Fruit fly (Drosophila melanogaster) whole organism, embryonic: ENCODE results near the gene Tsp29Fb.

Experiments
- Atf-2 ChIP-seq: fragments of 200-800 bp; sonication (Bioruptor generic); optimal IDR thresholded peaks from 2 replicates; lab custom pipeline; 2016; ENCODE audit warnings: missing biosample characterization, missing genetic modification characterization
- Bdp1 ChIP-seq: fragments of 200-800 bp; sonication (Bioruptor generic); optimal IDR thresholded peaks from 3 replicates; lab custom pipeline; 2016; ENCODE audit warnings: missing biosample characterization, missing genetic modification characterization
- CG11398 ChIP-seq: fragments of 200-800 bp; sonication (Bioruptor generic); optimal IDR thresholded peaks from 2 replicates; lab custom pipeline; 2016; ENCODE audit warnings: missing biosample characterization, missing genetic modification characterization
- CG11560 ChIP-seq: fragments of 200-800 bp; sonication (Bioruptor generic); IDR thresholded peaks from 3 replicates; pipeline ENCODE4 v1.3.6; 2022; ENCODE audit warnings: missing biosample characterization, missing genetic modification characterization
- CG11695 ChIP-seq: fragments of 200-800 bp; sonication (Bioruptor generic); IDR thresholded peaks from 3 replicates; pipeline ENCODE4 v1.3.6; 2022; ENCODE audit warnings: missing biosample characterization, missing genetic modification characterization
- CG12299 ChIP-seq: fragments of 200-800 bp; sonication (Bioruptor generic); optimal IDR thresholded peaks from 2 replicates; lab custom pipeline; 2018; ENCODE audit warnings: missing biosample characterization, mild to moderate bottlenecking, missing genetic modification characterization
- CG13775 ChIP-seq: fragments of 200-800 bp; sonication (Bioruptor generic); optimal IDR thresholded peaks from 3 replicates; lab custom pipeline; 2017; ENCODE audit warnings: missing biosample characterization, mild to moderate bottlenecking, missing genetic modification characterization
- CG16813 ChIP-seq: fragments of 200-800 bp; sonication (Bioruptor generic); IDR thresholded peaks from 3 replicates; pipeline ENCODE4 v1.3.6; 2022; ENCODE audit warnings: missing biosample characterization, missing genetic modification characterization; ENCODE audit not compliant: partially characterized antibody
- CG16815 ChIP-seq: fragments of 200-800 bp; sonication (Bioruptor generic); optimal IDR thresholded peaks from 3 replicates; lab custom pipeline; 2017; ENCODE audit warnings: missing biosample characterization, mild to moderate bottlenecking, missing genetic modification characterization
- CG17359 ChIP-seq: fragments of 200-800 bp; sonication (Bioruptor generic); optimal IDR thresholded peaks from 3 replicates; lab custom pipeline; 2018; ENCODE audit warnings: missing biosample characterization, mild to moderate bottlenecking, missing genetic modification characterization, moderate library complexity
- CG17829 ChIP-seq: fragments of 200-800 bp; optimal IDR thresholded peaks from 2 replicates; lab custom pipeline; 2019; ENCODE audit warnings: missing biosample characterization, mild to moderate bottlenecking, missing genetic modification characterization, moderate library complexity
- CG5953 ChIP-seq: fragments of 200-800 bp; sonication (Bioruptor generic); IDR thresholded peaks from 2 replicates; pipeline ENCODE4 v1.3.6; 2022; ENCODE audit warnings: missing biosample characterization, missing genetic modification characterization
- CG8765 ChIP-seq: fragments of 200-800 bp; sonication (Bioruptor generic); IDR thresholded peaks from 2 replicates; pipeline ENCODE4 v1.3.6; 2022; ENCODE audit warnings: missing biosample characterization, missing genetic modification characterization
- CG9876 ChIP-seq: fragments of 200-800 bp; sonication (Bioruptor generic); optimal IDR thresholded peaks from 2 replicates; lab custom pipeline; 2016; ENCODE audit warnings: missing biosample characterization, missing genetic modification characterization
- CG9932 ChIP-seq: fragments of 200-800 bp; sonication (Bioruptor generic); IDR thresholded peaks from 2 replicates; pipeline ENCODE4 v1.3.6; 2022; ENCODE audit warnings: missing biosample characterization, missing genetic modification characterization
- CTCF ChIP-seq: fragments of 200-800 bp; sonication (Bioruptor generic); optimal IDR thresholded peaks from 2 replicates; lab custom pipeline; 2017; ENCODE audit warnings: missing biosample characterization, mild to moderate bottlenecking, missing genetic modification characterization, moderate library complexity
- Dll ChIP-seq: fragments of 200-800 bp; sonication (Bioruptor generic); IDR thresholded peaks from 4 replicates; pipeline ENCODE4 v1.3.6; 2022; ENCODE audit warnings: missing biosample characterization, missing genetic modification characterization; ENCODE audit not compliant: partially characterized antibody
- Doc3 ChIP-seq: fragments of 200-800 bp; sonication (Bioruptor generic); IDR thresholded peaks from 3 replicates; pipeline ENCODE4 v1.3.6; 2022; ENCODE audit warnings: missing biosample characterization, missing genetic modification characterization; ENCODE audit not compliant: partially characterized antibody
- Dp ChIP-seq: fragments of 200-800 bp; sonication (Bioruptor generic); optimal IDR thresholded peaks from 2 replicates; lab custom pipeline; 2018; ENCODE audit warnings: missing biosample characterization, mild to moderate bottlenecking, missing genetic modification characterization, moderate library complexity
- Elba2 ChIP-seq: fragments of 200-800 bp; sonication (Bioruptor generic); optimal IDR thresholded peaks from 3 replicates; lab custom pipeline; 2016; ENCODE audit warnings: missing biosample characterization, missing genetic modification characterization
- GATAe ChIP-seq: fragments of 200-800 bp; sonication (Bioruptor generic); conservative IDR thresholded peaks from 2 replicates; pipeline ENCODE4 v1.3.6; 2022; ENCODE audit warnings: missing biosample characterization, missing genetic modification characterization
- Gsc ChIP-seq: fragments of 200-800 bp; sonication (Bioruptor generic); IDR thresholded peaks from 2 replicates; pipeline ENCODE4 v1.3.6; 2022; ENCODE audit warnings: missing biosample characterization, missing genetic modification characterization
- Hsf ChIP-seq: fragments of 200-800 bp; sonication (Bioruptor generic); optimal IDR thresholded peaks from 3 replicates; lab custom pipeline; 2016; ENCODE audit warnings: missing biosample characterization, missing genetic modification characterization
- Lhr ChIP-seq: fragments of 200-800 bp; sonication (Bioruptor generic); optimal IDR thresholded peaks from 3 replicates; lab custom pipeline; 2017; ENCODE audit warnings: mild to moderate bottlenecking, missing biosample characterization, missing genetic modification reagents, missing genetic modification characterization
- MTF-1 ChIP-seq: fragments of 200-800 bp; sonication (Bioruptor generic); optimal IDR thresholded peaks from 2 replicates; lab custom pipeline; 2018; ENCODE audit warnings: missing biosample characterization, mild to moderate bottlenecking, missing genetic modification characterization, borderline replicate concordance
- Nf-YA ChIP-seq: fragments of 200-800 bp; sonication (Bioruptor generic); IDR thresholded peaks from 2 replicates; pipeline ENCODE4 v1.3.6; 2022; ENCODE audit warnings: missing biosample characterization, missing genetic modification characterization
- Nf-YC ChIP-seq: fragments of 200-800 bp; optimal IDR thresholded peaks from 3 replicates; lab custom pipeline; 2019; ENCODE audit warnings: missing biosample characterization, mild to moderate bottlenecking, missing genetic modification characterization, moderate library complexity
- Optix ChIP-seq: fragments of 200-800 bp; sonication (Bioruptor generic); IDR thresholded peaks from 3 replicates; pipeline ENCODE4 v1.3.6; 2022; ENCODE audit warnings: missing biosample characterization, missing genetic modification characterization
- PHDP ChIP-seq: fragments of 200-800 bp; sonication (Bioruptor generic); optimal IDR thresholded peaks from 3 replicates; lab custom pipeline; 2018; ENCODE audit warnings: missing biosample characterization, mild to moderate bottlenecking, missing genetic modification characterization, moderate library complexity
- Poxn ChIP-seq: fragments of 200-800 bp; sonication (Bioruptor generic); IDR thresholded peaks from 2 replicates; pipeline ENCODE4 v1.3.6; 2022; ENCODE audit warnings: missing biosample characterization, missing genetic modification characterization
- Sry-β ChIP-seq: fragments of 200-800 bp; sonication (Bioruptor generic); optimal IDR thresholded peaks from 2 replicates; lab custom pipeline; 2018; ENCODE audit warnings: missing biosample characterization, mild to moderate bottlenecking, missing genetic modification characterization, moderate library complexity
- Ssrp ChIP-seq: fragments of 200-800 bp; sonication (Bioruptor generic); optimal IDR thresholded peaks from 2 replicates; lab custom pipeline; 2018; ENCODE audit warnings: missing biosample characterization, mild to moderate bottlenecking, missing genetic modification characterization, moderate library complexity
- Tbp ChIP-seq: fragments of >200 bp; optimal IDR thresholded peaks from 2 replicates; lab custom pipeline; 2018; ENCODE audit warnings: missing biosample characterization, missing genetic modification characterization
- Trl ChIP-seq, 3 experiments: fragments of >200 bp in 2 of 3; fragments of 200-800 bp in 1 of 3; sonication (Bioruptor generic) in 1 of 3; optimal IDR thresholded peaks; 2 replicates in 1 of 3; 3 replicates in 2 of 3; lab custom pipeline; 2016 to 2017; ENCODE audit warnings: missing biosample characterization in 1 of 3, missing genetic modification characterization in 1 of 3
- abd-A ChIP-seq: fragments of 200-800 bp; sonication (Bioruptor generic); optimal IDR thresholded peaks from 3 replicates; lab custom pipeline; 2019; ENCODE audit warnings: missing biosample characterization, mild to moderate bottlenecking, missing genetic modification characterization, moderate library complexity
- cad ChIP-seq: fragments of >200 bp; optimal IDR thresholded peaks from 2 replicates; lab custom pipeline; 2017; ENCODE audit warnings: missing biosample characterization, missing genetic modification characterization
- dan ChIP-seq: fragments of 200-800 bp; sonication (Bioruptor generic); IDR thresholded peaks from 2 replicates; pipeline ENCODE4 v1.3.6; 2022; ENCODE audit warnings: missing biosample characterization, missing genetic modification characterization
- dmrt99B ChIP-seq: fragments of 200-800 bp; sonication (Bioruptor generic); optimal IDR thresholded peaks from 2 replicates; lab custom pipeline; 2018; ENCODE audit warnings: missing biosample characterization, mild to moderate bottlenecking, missing genetic modification characterization, moderate library complexity
- fd102C ChIP-seq: fragments of 200-800 bp; sonication (Bioruptor generic); optimal IDR thresholded peaks from 2 replicates; lab custom pipeline; 2018; ENCODE audit warnings: missing biosample characterization, mild to moderate bottlenecking, missing genetic modification characterization, moderate library complexity
- fd3F ChIP-seq: fragments of 200-800 bp; sonication (Bioruptor generic); optimal IDR thresholded peaks from 2 replicates; lab custom pipeline; 2018; ENCODE audit warnings: missing biosample characterization, mild to moderate bottlenecking, missing genetic modification characterization, moderate library complexity
- gro ChIP-seq: fragments of 200-800 bp; sonication (Bioruptor generic); optimal IDR thresholded peaks from 2 replicates; lab custom pipeline; 2016; ENCODE audit warnings: missing biosample characterization, missing genetic modification characterization
- ind ChIP-seq: fragments of 200-800 bp; sonication (Bioruptor generic); optimal IDR thresholded peaks from 3 replicates; lab custom pipeline; 2016; ENCODE audit warnings: missing biosample characterization, missing genetic modification characterization
- pnt ChIP-seq: fragments of 200-800 bp; sonication (Bioruptor generic); optimal IDR thresholded peaks from 3 replicates; lab custom pipeline; 2016; ENCODE audit warnings: missing biosample characterization, missing genetic modification characterization
- sc ChIP-seq, 3 experiments: fragments of >200 bp in 2 of 3; fragments of 200-800 bp in 1 of 3; sonication (Bioruptor generic) in 1 of 3; optimal IDR thresholded peaks; 2 replicates in 2 of 3; 3 replicates in 1 of 3; lab custom pipeline; 2017; ENCODE audit warnings: mild to moderate bottlenecking in 1 of 3, missing biosample characterization in 1 of 3, missing genetic modification characterization in 1 of 3, missing genetic modification reagents in 1 of 3
- sens ChIP-seq: fragments of 200-800 bp; sonication (Bioruptor generic); peaks from one replicate; lab custom pipeline; 2016; ENCODE audit warnings: missing biosample characterization, missing genetic modification characterization
- sqz ChIP-seq: fragments of 200-800 bp; sonication (Bioruptor generic); optimal IDR thresholded peaks from 3 replicates; lab custom pipeline; 2018; ENCODE audit warnings: missing biosample characterization, mild to moderate bottlenecking, missing genetic modification characterization
- sr ChIP-seq: fragments of 200-800 bp; sonication (Bioruptor generic); IDR thresholded peaks from 3 replicates; pipeline ENCODE4 v1.3.6; 2022; ENCODE audit warnings: missing biosample characterization, missing genetic modification characterization
- tll ChIP-seq, 2 experiments: fragments of 200-800 bp in 1 of 2; fragments of >200 bp in 1 of 2; sonication (Bioruptor generic) in 1 of 2; optimal IDR thresholded peaks; 2 replicates each; lab custom pipeline; 2017 to 2019; ENCODE audit warnings: missing biosample characterization in 2 of 2, missing genetic modification characterization in 2 of 2, mild to moderate bottlenecking in 1 of 2, moderate library complexity in 1 of 2
- zf30C ChIP-seq: fragments of 200-800 bp; sonication (Bioruptor generic); optimal IDR thresholded peaks from 3 replicates; lab custom pipeline; 2018; ENCODE audit warnings: missing biosample characterization, mild to moderate bottlenecking, missing genetic modification characterization

Tsp29Fb gene

DNA sequence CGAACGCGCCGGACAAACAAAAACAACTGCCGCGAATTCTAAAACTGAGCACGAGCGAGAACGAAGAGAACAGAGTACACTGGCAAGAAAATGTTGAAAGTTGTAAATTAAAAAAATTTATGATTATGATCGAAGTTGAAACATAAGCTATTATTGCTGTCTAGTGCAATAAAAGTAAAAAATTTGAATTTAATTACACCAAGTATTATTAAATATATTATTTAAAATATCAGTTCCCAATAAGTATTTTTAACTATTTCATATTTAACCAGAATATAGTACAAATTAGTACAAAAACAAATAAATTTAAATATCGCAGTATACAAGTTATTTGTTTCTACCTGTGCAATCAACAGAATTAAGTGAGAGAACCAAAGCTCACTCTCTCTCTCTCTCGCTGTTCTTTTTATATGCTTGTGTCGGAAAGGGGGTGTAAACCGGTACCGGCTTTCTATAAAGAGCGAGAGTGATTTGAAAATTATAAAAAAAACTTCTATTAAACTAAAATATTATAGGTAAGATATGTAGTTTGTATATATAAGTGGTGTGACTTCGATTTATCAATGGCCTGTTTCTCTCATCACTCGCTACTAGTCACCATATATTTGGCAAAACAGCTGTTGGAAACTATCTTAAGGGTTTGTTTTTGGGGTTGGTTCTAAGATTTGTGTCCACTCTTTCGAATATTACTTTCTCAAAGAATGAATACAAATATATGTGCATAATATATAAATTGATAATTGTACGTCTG, 14.2 kb downstream of the Tsp29Fb start, which contains the start of gene C1GalTA (continued):
- TF ChIP-seq Bdp1 (GFP tag; lab: Kevin White, UChicago) (peak; percentile 31), CG9932 (peak; percentile 92), dan (GFP tag; lab: Robert Waterston, UW) (no peak), Ssrp (tag; lab: Kevin White, UChicago) (peak; percentile 98), Lhr (peak; percentile 91), pnt (GFP tag; lab: Kevin White, UChicago) (peak; percentile 53), CTCF (GFP tag; lab: Kevin White, UChicago) (peak; percentile 61), CG17359 (tag; lab: Kevin White, UChicago) (peak; percentile 97), Elba2 (GFP tag; lab: Kevin White, UChicago) (peak; percentile 52), sr (no peak), Dp (GFP tag; lab: Kevin White, UChicago) (peak; percentile 35), Nf-YC (peak; percentile 92), sc (optimal IDR thresholded peaks at IDR 0.05; lab: Kevin White, UChicago) (no peak), sc (GFP tag; optimal IDR thresholded peaks at IDR 0.05; lab: Kevin White, UChicago) (peak; percentile 97), CG11695 (peak; percentile 99), PHDP (tag; lab: Kevin White, UChicago) (peak; percentile 99), CG16815 (GFP tag; lab: Kevin White, UChicago) (peak; percentile 94), fd102C (GFP tag; lab: Kevin White, UChicago) (no peak), sqz (GFP tag; lab: Kevin White, UChicago) (peak; percentile 98), Nf-YA (GFP tag; lab: Robert Waterston, UW) (peak; percentile 89), gro (GFP tag; lab: Kevin White, UChicago) (peak; percentile 63), tll (GFP tag; optimal IDR thresholded peaks at IDR 0.05; lab: Kevin White, UChicago) (peak in 1 of 2 experiments; percentile 51), CG8765 (GFP tag; lab: Robert Waterston, UW) (peak; percentile 83), MTF-1 (GFP tag; lab: Kevin White, UChicago) (peak; percentile 85), CG17829 (peak; percentile 100), fd3F (GFP tag; lab: Kevin White, UChicago) (peak; percentile 97), CG13775 (GFP tag; lab: Kevin White, UChicago) (peak; percentile 97), CG9876 (GFP tag; lab: Kevin White, UChicago) (no peak), zf30C (GFP tag; lab: Kevin White, UChicago) (peak; percentile 96), Poxn (peak; percentile 79), Doc3 (GFP tag; lab: Robert Waterston, UW) (no peak), Hsf (GFP tag; lab: Kevin White, UChicago) (peak; percentile 79), cad (no peak), Optix (GFP tag; lab: Robert Waterston, UW) (0 out of 3 replicates have a peak, but pooled peaks have one; percentile 62), sens (GFP tag; lab: Kevin White, UChicago) (peak; percentile 93), ind (GFP tag; lab: Kevin White, UChicago) (peak; percentile 94), CG12299 (peak; percentile 98), CG11560 (tag; lab: Robert Waterston, UW) (peak; percentile 88), dmrt99B (tag; lab: Kevin White, UChicago) (peak; percentile 99), Dll (GFP tag; lab: Robert Waterston, UW) (no peak), Gsc (GFP tag; lab: Robert Waterston, UW) (no peak), Sry-β (GFP tag; lab: Kevin White, UChicago) (peak; percentile 59), Trl (optimal IDR thresholded peaks at IDR 0.05; lab: Kevin White, UChicago) (peak; percentile 79 to 92), Trl (GFP tag; optimal IDR thresholded peaks at IDR 0.05; lab: Kevin White, UChicago) (peak; percentile 67), CG5953 (peak; percentile 84; the same call in 1 of the 2 replicates), CG16813 (no peak), CG11398 (GFP tag; lab: Kevin White, UChicago) (peak; percentile 63), GATAe (GFP tag; lab: Robert Waterston, UW) (peak; percentile 91), Atf-2 (GFP tag; lab: Kevin White, UChicago) (peak; percentile 42), Tbp (GFP tag; lab: Kevin White, UChicago) (no peak), abd-A (tag; lab: Kevin White, UChicago) (peak; percentile 92)
